Fruit fly (Drosophila melanogaster) whole organism, pupa: Measurements from ENCODE around the gene CG17549.
A peak's percentile ranks its signal among the peaks of the same experiment; 100 is the strongest.

Experiments used
- CG14655 ChIP-seq: fragments of 200-800 bp; sonication (Bioruptor generic); optimal IDR thresholded peaks from 3 replicates; lab custom pipeline; 2017; ENCODE audit warnings: mild to moderate bottlenecking, missing biosample characterization, missing genetic modification reagents, missing genetic modification characterization
- CG8159 ChIP-seq: fragments of 200-800 bp; sonication (Bioruptor generic); optimal IDR thresholded peaks from 3 replicates; lab custom pipeline; 2018; ENCODE audit warnings: missing biosample characterization, mild to moderate bottlenecking, missing genetic modification characterization, moderate library complexity
- Pif1B ChIP-seq: fragments of 200-800 bp; sonication (Bioruptor generic); optimal IDR thresholded peaks from 3 replicates; lab custom pipeline; 2016; ENCODE audit warnings: missing biosample characterization, missing genetic modification characterization

DNA sequence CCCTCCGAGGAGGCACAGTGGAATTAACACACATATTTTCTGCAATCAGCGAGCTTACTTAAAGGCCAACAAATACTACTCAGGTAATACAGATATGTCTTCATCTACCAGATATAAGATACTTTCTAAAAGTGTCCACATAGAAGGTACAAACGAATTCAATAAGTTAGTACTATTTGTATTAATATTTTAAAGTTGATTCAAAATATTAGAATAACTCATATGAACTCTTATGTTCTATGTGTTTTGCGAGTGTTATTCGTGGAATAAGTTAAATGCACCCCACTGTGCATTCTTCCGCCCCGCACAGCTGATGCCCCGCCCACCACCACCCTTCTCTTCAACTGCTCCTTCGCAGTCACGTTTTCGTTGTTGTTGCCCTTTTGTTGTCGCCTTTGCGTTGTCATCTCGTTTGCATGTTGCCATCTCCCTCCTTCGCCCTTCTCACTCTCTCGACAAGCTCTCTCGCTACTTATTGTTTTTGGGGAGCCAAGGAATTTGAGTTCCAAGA lies 28.2 kb downstream of the CG17549 start:
- TF ChIP-seq CG14655 (GFP tag; lab: Kevin White, UChicago): peak; percentile 66
- peak; percentile 79 for TF ChIP-seq CG8159
- TF ChIP-seq Pif1B (GFP tag; lab: Kevin White, UChicago): peak; percentile 61
